Worm (Caenorhabditis elegans) whole organism, mixed stage, embryonic: ENCODE data around the gene coq-8.

Source experiments
- elt-1 ChIP-seq: sonication (generic microtip); optimal IDR thresholded peaks from 2 replicates; lab custom pipeline; 2017; ENCODE audit warnings: missing genetic modification characterization, mild to moderate bottlenecking, missing compliant biosample characterization, antibody characterized with exemption, moderate library complexity, borderline replicate concordance; ENCODE audit not compliant: insufficient read depth
- elt-3 ChIP-seq: fragments of 150-350 bp; optimal IDR thresholded peaks from 2 replicates; lab custom pipeline; 2014; ENCODE audit warnings: missing biosample characterization, missing genetic modification characterization
- lin-13 ChIP-seq: fragments of 150-350 bp; optimal IDR thresholded peaks from 2 replicates; lab custom pipeline; 2014; ENCODE audit warnings: missing biosample characterization, missing genetic modification characterization
- nhr-237 ChIP-seq: fragments of 150-350 bp; optimal IDR thresholded peaks from 2 replicates; lab custom pipeline; 2014; ENCODE audit warnings: missing biosample characterization, missing genetic modification characterization
- pha-4 ChIP-seq: fragments of 150-350 bp; optimal IDR thresholded peaks from 2 replicates; lab custom pipeline; 2018; ENCODE audit warnings: missing biosample characterization, missing genetic modification reagents, missing genetic modification characterization
- unc-120 ChIP-seq: sonication (generic microtip); optimal IDR thresholded peaks from 2 replicates; lab custom pipeline; 2017; ENCODE audit warnings: missing genetic modification characterization, missing compliant biosample characterization; ENCODE audit not compliant: poor library complexity, severe bottlenecking
- unc-62 ChIP-seq: fragments of 150-350 bp; optimal IDR thresholded peaks from 2 replicates; lab custom pipeline; 2014; ENCODE audit warnings: missing biosample characterization, missing genetic modification reagents, missing genetic modification characterization
- zip-8 ChIP-seq: fragments of 150-350 bp; optimal IDR thresholded peaks from 2 replicates; lab custom pipeline; 2014; ENCODE audit warnings: missing biosample characterization, missing genetic modification characterization
- ztf-11 ChIP-seq: fragments of 150-350 bp; optimal IDR thresholded peaks from 2 replicates; lab custom pipeline; 2014; ENCODE audit warnings: missing biosample characterization, missing genetic modification characterization

ce11 chrIII:4875663-4876062 lies 12.4 kb downstream of the coq-8 start:
- TF ChIP-seq ztf-11 (tag; lab: Kevin White, UChicago) (no peak), unc-120 (tag; lab: Kevin White, UChicago) (no peak), pha-4 (tag; lab: Kevin White, UChicago) (no peak), elt-1 (tag; lab: Kevin White, UChicago) (no peak), unc-62 (GFP tag; lab: Kevin White, UChicago) (no peak), zip-8 (tag; lab: Kevin White, UChicago) (no peak), lin-13 (tag; lab: Kevin White, UChicago) (no peak), elt-3 (tag; lab: Kevin White, UChicago) (no peak), nhr-237 (tag; lab: Kevin White, UChicago) (no peak)
